Worm (Caenorhabditis elegans) whole organism, L4 larva: ENCODE results near the gene snt-2.

Experiments used
- D1046.2 ChIP-seq: fragments of 200-800 bp; sonication (Bioruptor generic); IDR thresholded peaks from 2 replicates; pipeline ENCODE4 v1.3.6; 2022; ENCODE audit warnings: missing genetic modification characterization, missing compliant biosample characterization
- F10B5.3 ChIP-seq: sonication (generic microtip); optimal IDR thresholded peaks from 2 replicates; lab custom pipeline; 2016; ENCODE audit warnings: mild to moderate bottlenecking, missing genetic modification characterization, missing compliant biosample characterization
- T20F7.1 ChIP-seq: fragments of 200-800 bp; sonication (Bioruptor generic); optimal IDR thresholded peaks from 2 replicates; lab custom pipeline; 2018; ENCODE audit warnings: mild to moderate bottlenecking, missing genetic modification characterization, missing compliant biosample characterization
- T26A8.4 ChIP-seq: fragments of 200-800 bp; sonication (Bioruptor generic); IDR thresholded peaks from 2 replicates; pipeline ENCODE4 v1.3.6; 2022; ENCODE audit warnings: missing genetic modification characterization, missing compliant biosample characterization
- Y75B8A.6 ChIP-seq: fragments of 200-800 bp; sonication (Bioruptor generic); IDR thresholded peaks from 2 replicates; pipeline ENCODE4 v1.3.6; 2022; ENCODE audit warnings: missing genetic modification reagents, missing genetic modification characterization, missing compliant biosample characterization
- ZK546.5 ChIP-seq, 2 experiments: sonication (generic microtip); optimal IDR thresholded peaks; 2 replicates each; lab custom pipeline; 2017; ENCODE audit warnings: missing biosample characterization in 2 of 2, missing genetic modification characterization in 2 of 2
- aly-2 ChIP-seq: sonication (generic microtip); optimal IDR thresholded peaks from 2 replicates; lab custom pipeline; 2018; ENCODE audit warnings: missing biosample characterization, missing genetic modification characterization
- ama-1 ChIP-seq: fragments of 150-350 bp; optimal IDR thresholded peaks from 2 replicates; lab custom pipeline; 2014; ENCODE audit warnings: inconsistent platforms, mixed read lengths
- attf-4 ChIP-seq: sonication (generic microtip); optimal IDR thresholded peaks from 3 replicates; lab custom pipeline; 2017; ENCODE audit warnings: missing biosample characterization, missing genetic modification characterization
- ceh-20 ChIP-seq: fragments of 200-800 bp; sonication (Bioruptor generic); IDR thresholded peaks from 2 replicates; pipeline ENCODE4 v1.3.6; 2022; ENCODE audit warnings: missing genetic modification reagents, missing genetic modification characterization, missing compliant biosample characterization
- ceh-28 ChIP-seq: fragments of 150-350 bp; optimal IDR thresholded peaks from 2 replicates; lab custom pipeline; 2014; ENCODE audit warnings: missing biosample characterization, missing genetic modification reagents, missing genetic modification characterization
- ceh-44 ChIP-seq: fragments of 200-800 bp; sonication (Bioruptor generic); IDR thresholded peaks from 2 replicates; pipeline ENCODE4 v1.3.6; 2022; ENCODE audit warnings: missing genetic modification reagents, missing genetic modification characterization, missing compliant biosample characterization
- ces-1 ChIP-seq: fragments of 150-350 bp; sonication (generic microtip); optimal IDR thresholded peaks from 4 replicates; lab custom pipeline; 2014; ENCODE audit warnings: missing biosample characterization, missing genetic modification reagents, missing genetic modification characterization
- daf-12 ChIP-seq: fragments of 150-350 bp; optimal IDR thresholded peaks from 2 replicates; lab custom pipeline; 2014; ENCODE audit warnings: missing biosample characterization, missing genetic modification reagents, missing genetic modification characterization
- daf-19 ChIP-seq: fragments of 200-800 bp; sonication (Bioruptor generic); conservative IDR thresholded peaks from 2 replicates; pipeline ENCODE4 v1.3.6; 2022; ENCODE audit warnings: missing genetic modification characterization, missing compliant biosample characterization
- dmd-6 ChIP-seq: fragments of 200-800 bp; sonication (Bioruptor generic); IDR thresholded peaks from 2 replicates; pipeline ENCODE4 v1.3.6; 2022; ENCODE audit warnings: missing genetic modification reagents, missing genetic modification characterization, missing compliant biosample characterization
- dmd-8 ChIP-seq: fragments of 200-800 bp; sonication (Bioruptor generic); IDR thresholded peaks from 2 replicates; pipeline ENCODE4 v1.3.6; 2022; ENCODE audit warnings: missing genetic modification characterization, missing compliant biosample characterization
- dmd-9 ChIP-seq: fragments of 200-800 bp; sonication (Bioruptor generic); IDR thresholded peaks from 2 replicates; pipeline ENCODE4 v1.3.6; 2022; ENCODE audit warnings: missing genetic modification reagents, missing genetic modification characterization, missing compliant biosample characterization
- egl-27 ChIP-seq: sonication (generic microtip); optimal IDR thresholded peaks from 3 replicates; lab custom pipeline; 2017; ENCODE audit warnings: missing biosample characterization, missing genetic modification reagents, missing genetic modification characterization
- fkh-10 ChIP-seq: fragments of 150-350 bp; optimal IDR thresholded peaks from 2 replicates; lab custom pipeline; 2014; ENCODE audit warnings: missing biosample characterization, missing genetic modification reagents, missing genetic modification characterization
- gei-8 ChIP-seq: fragments of 200-800 bp; sonication (Bioruptor generic); optimal IDR thresholded peaks from 2 replicates; lab custom pipeline; 2018; ENCODE audit warnings: mild to moderate bottlenecking, missing genetic modification characterization, missing compliant biosample characterization
- hif-1 ChIP-seq, 2 experiments: sonication (generic microtip); optimal IDR thresholded peaks; 2 replicates each; lab custom pipeline; 2016 to 2017; ENCODE audit warnings: missing compliant biosample characterization in 2 of 2, missing genetic modification characterization in 2 of 2, missing genetic modification reagents in 2 of 2, missing genotype in 2 of 2, mild to moderate bottlenecking in 1 of 2
- hlh-11 ChIP-seq: fragments of 200-800 bp; sonication (Bioruptor generic); optimal IDR thresholded peaks from 2 replicates; lab custom pipeline; 2018; ENCODE audit warnings: mild to moderate bottlenecking, missing genetic modification characterization, missing compliant biosample characterization
- hmg-1.1 ChIP-seq: fragments of 200-800 bp; sonication (Bioruptor generic); IDR thresholded peaks from 2 replicates; pipeline ENCODE4 v1.3.6; 2022; ENCODE audit warnings: missing genetic modification reagents, missing genetic modification characterization, missing compliant biosample characterization
- jun-1 ChIP-seq: fragments of 150-350 bp; optimal IDR thresholded peaks from 2 replicates; lab custom pipeline; 2014; ENCODE audit warnings: missing biosample characterization, missing genetic modification reagents, missing genetic modification characterization
- lin-1 ChIP-seq: fragments of 200-800 bp; sonication (Bioruptor generic); IDR thresholded peaks from 2 replicates; pipeline ENCODE4 v1.3.6; 2022; ENCODE audit warnings: missing genetic modification reagents, missing genetic modification characterization, missing compliant biosample characterization
- lin-13 ChIP-seq: fragments of 150-350 bp; optimal IDR thresholded peaks from 2 replicates; lab custom pipeline; 2014; ENCODE audit warnings: missing biosample characterization, missing genetic modification reagents, missing genetic modification characterization
- lin-39 ChIP-seq: fragments of 150-350 bp; optimal IDR thresholded peaks from 2 replicates; lab custom pipeline; 2014; ENCODE audit warnings: missing biosample characterization, missing genetic modification reagents, missing genetic modification characterization
- lir-3 ChIP-seq: sonication (generic microtip); optimal IDR thresholded peaks from 2 replicates; lab custom pipeline; 2016; ENCODE audit warnings: mild to moderate bottlenecking, missing genetic modification characterization, missing compliant biosample characterization
- lsy-2 ChIP-seq, 2 experiments: fragments of 150-350 bp in 1 of 2; sonication (generic microtip) in 1 of 2; optimal IDR thresholded peaks; 2 replicates each; lab custom pipeline; 2014 to 2017; ENCODE audit warnings: missing biosample characterization in 2 of 2, missing genetic modification characterization in 2 of 2
- madf-5 ChIP-seq, 2 experiments: fragments of 200-800 bp; sonication (Bioruptor generic); IDR thresholded peaks; 2 replicates each; pipeline ENCODE4 v1.3.6; 2022; ENCODE audit warnings: missing compliant biosample characterization in 2 of 2, missing genetic modification characterization in 2 of 2
- madf-9 ChIP-seq: fragments of 200-800 bp; sonication (Bioruptor generic); conservative IDR thresholded peaks from 2 replicates; pipeline ENCODE4 v1.3.6; 2022; ENCODE audit warnings: missing genetic modification reagents, missing genetic modification characterization, missing compliant biosample characterization
- mdt-29 ChIP-seq: fragments of 200-800 bp; sonication (Bioruptor generic); IDR thresholded peaks from 2 replicates; pipeline ENCODE4 v1.3.6; 2022; ENCODE audit warnings: missing genetic modification reagents, missing genetic modification characterization, missing compliant biosample characterization
- mes-2 ChIP-seq: sonication (generic microtip); optimal IDR thresholded peaks from 2 replicates; lab custom pipeline; 2016; ENCODE audit warnings: missing genotype, mild to moderate bottlenecking, missing genetic modification characterization, missing compliant biosample characterization; ENCODE audit not compliant: poor library complexity, severe bottlenecking
- nhr-10 ChIP-seq: fragments of 150-350 bp; optimal IDR thresholded peaks from 2 replicates; lab custom pipeline; 2014; ENCODE audit warnings: missing biosample characterization, missing genetic modification characterization
- nhr-237 ChIP-seq: sonication (generic microtip); optimal IDR thresholded peaks from 2 replicates; lab custom pipeline; 2017; ENCODE audit warnings: missing biosample characterization, missing genetic modification characterization
- nhr-28 ChIP-seq: fragments of 150-350 bp; optimal IDR thresholded peaks from 2 replicates; lab custom pipeline; 2014; ENCODE audit warnings: missing biosample characterization, missing genetic modification characterization
- nhr-42 ChIP-seq: fragments of 200-800 bp; sonication (Bioruptor generic); IDR thresholded peaks from 2 replicates; pipeline ENCODE4 v1.3.6; 2022; ENCODE audit warnings: missing genetic modification characterization, missing compliant biosample characterization
- nhr-48 ChIP-seq: sonication (generic microtip); optimal IDR thresholded peaks from 2 replicates; lab custom pipeline; 2016; ENCODE audit warnings: mild to moderate bottlenecking, missing genetic modification characterization, missing compliant biosample characterization
- nhr-6 ChIP-seq: fragments of 150-350 bp; optimal IDR thresholded peaks from 2 replicates; lab custom pipeline; 2014; ENCODE audit warnings: missing biosample characterization, missing genetic modification characterization
- nhr-77 ChIP-seq: fragments of 150-350 bp; optimal IDR thresholded peaks from 2 replicates; lab custom pipeline; 2014; ENCODE audit warnings: missing biosample characterization, missing genetic modification characterization
- pha-4 ChIP-seq, 2 experiments: fragments of 150-350 bp in 1 of 2; fragments of 200-800 bp in 1 of 2; sonication (Bioruptor generic) in 1 of 2; IDR thresholded peaks in 1 of 2; optimal IDR thresholded peaks in 1 of 2; 2 replicates each; pipeline versions ENCODE4 v1.3.6 to Lab custom; 2014 to 2022; ENCODE audit warnings: missing genetic modification characterization in 2 of 2, missing genetic modification reagents in 2 of 2, missing biosample characterization in 1 of 2, missing compliant biosample characterization in 1 of 2
- pqm-1 ChIP-seq: sonication (generic microtip); optimal IDR thresholded peaks from 2 replicates; lab custom pipeline; 2017; ENCODE audit warnings: missing biosample characterization, missing genetic modification characterization
- rbr-2 ChIP-seq: sonication (generic microtip); optimal IDR thresholded peaks from 2 replicates; lab custom pipeline; 2016; ENCODE audit warnings: missing genotype, missing genetic modification characterization, missing compliant biosample characterization
- saeg-2 ChIP-seq: fragments of 200-800 bp; sonication (Bioruptor generic); IDR thresholded peaks from 2 replicates; pipeline ENCODE4 v1.3.6; 2022; ENCODE audit warnings: missing genetic modification reagents, missing genetic modification characterization, missing compliant biosample characterization
- sdz-12 ChIP-seq: fragments of 200-800 bp; sonication (Bioruptor generic); optimal IDR thresholded peaks from 2 replicates; lab custom pipeline; 2018; ENCODE audit warnings: mild to moderate bottlenecking, missing genetic modification characterization, missing compliant biosample characterization
- skn-1 ChIP-seq: fragments of 150-350 bp; optimal IDR thresholded peaks from 2 replicates; lab custom pipeline; 2014; ENCODE audit warnings: missing biosample characterization, missing genetic modification characterization
- spr-3 ChIP-seq: fragments of 200-800 bp; sonication (Bioruptor generic); optimal IDR thresholded peaks from 2 replicates; lab custom pipeline; 2018; ENCODE audit warnings: mild to moderate bottlenecking, missing genetic modification characterization, missing compliant biosample characterization
- tra-1 ChIP-seq: fragments of 200-800 bp; sonication (Bioruptor generic); IDR thresholded peaks from 2 replicates; pipeline ENCODE4 v1.3.6; 2022; ENCODE audit warnings: missing genetic modification reagents, missing genetic modification characterization, missing compliant biosample characterization
- unc-130 ChIP-seq: sonication (generic microtip); optimal IDR thresholded peaks from 2 replicates; lab custom pipeline; 2016; ENCODE audit warnings: missing genetic modification reagents, missing genetic modification characterization, missing compliant biosample characterization
- vab-7 ChIP-seq: fragments of 200-800 bp; sonication (Bioruptor generic); IDR thresholded peaks from 2 replicates; pipeline ENCODE4 v1.3.6; 2022; ENCODE audit warnings: missing genetic modification reagents, missing genetic modification characterization, missing compliant biosample characterization
- zfp-2 ChIP-seq: sonication (generic microtip); optimal IDR thresholded peaks from 2 replicates; lab custom pipeline; 2016; ENCODE audit warnings: mild to moderate bottlenecking, missing genetic modification characterization, missing compliant biosample characterization
- zip-11 ChIP-seq: fragments of 200-800 bp; sonication (Bioruptor generic); IDR thresholded peaks from 2 replicates; pipeline ENCODE4 v1.3.6; 2022; ENCODE audit warnings: missing genetic modification characterization, missing compliant biosample characterization

Gene snt-2

ce11 chrIII:831961-832360 lies 38.4 kb upstream of the snt-2 start, which contains the start of gene ceeh-1:
ceeh-1 (minus strand) TSS chrIII:832277.
- TF ChIP-seq spr-3 (no peak), lin-1 (GFP tag; lab: Robert Waterston, UW) (no peak), Y75B8A.6 (no peak), ceh-44 (no peak), ceh-20 (GFP tag; lab: Robert Waterston, UW) (no peak), nhr-6 (tag; lab: Kevin White, UChicago) (no peak), vab-7 (GFP tag; lab: Robert Waterston, UW) (no peak), T20F7.1 (GFP tag; lab: Kevin White, UChicago) (no peak), dmd-8 (no peak), zip-11 (GFP tag; lab: Robert Waterston, UW) (no peak), lin-39 (tag; lab: Kevin White, UChicago) (no peak), madf-5 (GFP tag; IDR thresholded peaks at IDR 0.05; lab: Robert Waterston, UW) (no peak), sdz-12 (GFP tag; lab: Kevin White, UChicago) (no peak), hlh-11 (tag; lab: Kevin White, UChicago) (peak; percentile 12), F10B5.3 (tag; lab: Kevin White, UChicago) (no peak), daf-12 (tag; lab: Kevin White, UChicago) (no peak), skn-1 (tag; lab: Kevin White, UChicago) (no peak), lsy-2 (tag; optimal IDR thresholded peaks at IDR 0.05; lab: Kevin White, UChicago) (peak in 1 of 2 experiments; percentile 4), mes-2 (tag; lab: Kevin White, UChicago) (no peak), ZK546.5 (tag; optimal IDR thresholded peaks at IDR 0.05; lab: Kevin White, UChicago) (no peak), hif-1 (tag; optimal IDR thresholded peaks at IDR 0.05; lab: Kevin White, UChicago) (no peak), nhr-77 (tag; lab: Kevin White, UChicago) (peak; percentile 4), aly-2 (tag; lab: Kevin White, UChicago) (no peak), pqm-1 (tag; lab: Kevin White, UChicago) (peak; percentile 30), ceh-28 (tag; lab: Kevin White, UChicago) (no peak), pha-4 (GFP tag; IDR thresholded peaks at IDR 0.05; lab: Robert Waterston, UW) (no peak), pha-4 (tag; optimal IDR thresholded peaks at IDR 0.05; lab: Kevin White, UChicago) (no peak), gei-8 (GFP tag; lab: Kevin White, UChicago) (no peak), daf-19 (GFP tag; lab: Robert Waterston, UW) (no peak), D1046.2 (GFP tag; lab: Robert Waterston, UW) (no peak), saeg-2 (GFP tag; lab: Robert Waterston, UW) (no peak), nhr-42 (no peak), ama-1 (no peak), jun-1 (no peak), lin-13 (GFP tag; lab: Kevin White, UChicago) (no peak), lir-3 (no peak), dmd-9 (GFP tag; lab: Robert Waterston, UW) (no peak), madf-9 (GFP tag; lab: Robert Waterston, UW) (no peak), tra-1 (no peak), nhr-237 (no peak), zfp-2 (tag; lab: Kevin White, UChicago) (no peak), fkh-10 (GFP tag; lab: Kevin White, UChicago) (no peak), nhr-48 (tag; lab: Kevin White, UChicago) (no peak), mdt-29 (GFP tag; lab: Robert Waterston, UW) (no peak), hmg-1.1 (no peak), ces-1 (no peak), attf-4 (tag; lab: Kevin White, UChicago) (no peak), T26A8.4 (GFP tag; lab: Robert Waterston, UW) (no peak), nhr-10 (tag; lab: Kevin White, UChicago) (no peak), unc-130 (GFP tag; lab: Kevin White, UChicago) (no peak), dmd-6 (GFP tag; lab: Robert Waterston, UW) (peak; percentile 20; the same call in 1 of the 2 replicates), nhr-28 (tag; lab: Kevin White, UChicago) (peak; percentile 100), rbr-2 (tag; lab: Kevin White, UChicago) (no peak), egl-27 (tag; lab: Kevin White, UChicago) (no peak)
